Fruit fly (Drosophila melanogaster): Measurements from ENCODE around the gene pic.

DNA sequence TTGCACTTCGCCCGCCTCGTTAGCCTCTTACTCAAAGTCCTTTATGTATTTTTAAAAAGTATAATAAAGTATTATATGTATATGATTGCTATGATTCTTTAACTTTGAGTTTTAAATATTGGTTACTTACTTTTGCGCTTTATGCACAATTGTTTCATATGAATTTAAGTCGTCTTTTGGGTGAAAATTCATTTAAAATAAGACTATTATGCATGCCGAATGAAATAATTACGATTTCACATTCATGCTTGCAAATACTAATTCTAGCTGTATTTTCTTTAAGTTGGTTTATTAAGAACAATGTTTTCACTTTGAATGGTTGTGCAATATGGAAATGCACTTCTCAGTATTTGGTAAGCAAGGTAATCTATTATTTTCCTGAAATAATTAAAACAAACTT lies 33.9 kb downstream of the pic start, which contains the start of gene CG43063:
- no peak for TF ChIP-seq kay (GFP tag; ENCODE audit: borderline replicate concordance)
- TF ChIP-seq toe (GFP tag; optimal IDR thresholded peaks at IDR 0.05): no peak
- TF ChIP-seq Mnt (GFP tag; optimal IDR thresholded peaks at IDR 0.05): no peak
- TF ChIP-seq CG11617 (GFP tag; optimal IDR thresholded peaks at IDR 0.05): no peak
- TF ChIP-seq ovo (GFP tag; optimal IDR thresholded peaks at IDR 0.05): no peak
- no peak for TF ChIP-seq Crg-1 (GFP tag; optimal IDR thresholded peaks at IDR 0.05)
- no peak for TF ChIP-seq Hr96 (GFP tag; optimal IDR thresholded peaks at IDR 0.05)

All from whole organism, adult.